Worm (Caenorhabditis elegans) whole organism, L4 larva: ENCODE results near the gene srw-68.

Experiments
- F26F4.8 ChIP-seq: fragments of 200-800 bp; sonication (Bioruptor generic); conservative IDR thresholded peaks from 2 replicates; pipeline ENCODE4 v1.3.6; 2022; ENCODE audit warnings: missing genetic modification characterization, missing compliant biosample characterization
- Y75B8A.6 ChIP-seq: fragments of 200-800 bp; sonication (Bioruptor generic); IDR thresholded peaks from 2 replicates; pipeline ENCODE4 v1.3.6; 2022; ENCODE audit warnings: missing genetic modification reagents, missing genetic modification characterization, missing compliant biosample characterization
- aly-2 ChIP-seq: sonication (generic microtip); optimal IDR thresholded peaks from 2 replicates; lab custom pipeline; 2018; ENCODE audit warnings: missing biosample characterization, missing genetic modification characterization
- ama-1 ChIP-seq: fragments of 150-350 bp; optimal IDR thresholded peaks from 2 replicates; lab custom pipeline; 2014; ENCODE audit warnings: inconsistent platforms, mixed read lengths
- attf-4 ChIP-seq: sonication (generic microtip); optimal IDR thresholded peaks from 3 replicates; lab custom pipeline; 2017; ENCODE audit warnings: missing biosample characterization, missing genetic modification characterization
- ceh-32 ChIP-seq: sonication (generic microtip); optimal IDR thresholded peaks from 2 replicates; lab custom pipeline; 2016; ENCODE audit warnings: mild to moderate bottlenecking, missing genetic modification characterization, missing compliant biosample characterization; ENCODE audit not compliant: poor library complexity
- ceh-44 ChIP-seq: fragments of 200-800 bp; sonication (Bioruptor generic); IDR thresholded peaks from 2 replicates; pipeline ENCODE4 v1.3.6; 2022; ENCODE audit warnings: missing genetic modification reagents, missing genetic modification characterization, missing compliant biosample characterization
- cey-2 ChIP-seq: sonication (generic microtip); optimal IDR thresholded peaks from 3 replicates; lab custom pipeline; 2017; ENCODE audit warnings: missing genetic modification characterization, mild to moderate bottlenecking, missing compliant biosample characterization, antibody characterized with exemption, borderline replicate concordance; ENCODE audit not compliant: insufficient read depth
- daf-16 ChIP-seq, 3 experiments: sonication (generic microtip); optimal IDR thresholded peaks; 2 replicates each; lab custom pipeline; 2016 to 2017; ENCODE audit warnings: missing genetic modification characterization in 3 of 3, missing genetic modification reagents in 3 of 3, mild to moderate bottlenecking in 2 of 3, missing compliant biosample characterization in 2 of 3, missing biosample characterization in 1 of 3, moderate library complexity in 1 of 3
- daf-19 ChIP-seq: fragments of 200-800 bp; sonication (Bioruptor generic); conservative IDR thresholded peaks from 2 replicates; pipeline ENCODE4 v1.3.6; 2022; ENCODE audit warnings: missing genetic modification characterization, missing compliant biosample characterization
- daf-8 ChIP-seq: fragments of 200-800 bp; sonication (Bioruptor generic); IDR thresholded peaks from 2 replicates; pipeline ENCODE4 v1.3.6; 2022; ENCODE audit warnings: missing genetic modification characterization, missing compliant biosample characterization
- dmd-6 ChIP-seq: fragments of 200-800 bp; sonication (Bioruptor generic); IDR thresholded peaks from 2 replicates; pipeline ENCODE4 v1.3.6; 2022; ENCODE audit warnings: missing genetic modification reagents, missing genetic modification characterization, missing compliant biosample characterization
- dmd-9 ChIP-seq: fragments of 200-800 bp; sonication (Bioruptor generic); IDR thresholded peaks from 2 replicates; pipeline ENCODE4 v1.3.6; 2022; ENCODE audit warnings: missing genetic modification reagents, missing genetic modification characterization, missing compliant biosample characterization
- dpl-1 ChIP-seq: fragments of 150-350 bp; optimal IDR thresholded peaks from 2 replicates; lab custom pipeline; 2014; ENCODE audit warnings: missing biosample characterization, missing genetic modification reagents, missing genetic modification characterization
- dve-1 ChIP-seq: sonication (generic microtip); optimal IDR thresholded peaks from 2 replicates; lab custom pipeline; 2017; ENCODE audit warnings: antibody characterized with exemption, mild to moderate bottlenecking, missing genetic modification characterization, missing compliant biosample characterization; ENCODE audit not compliant: insufficient read depth
- egl-27 ChIP-seq: sonication (generic microtip); optimal IDR thresholded peaks from 3 replicates; lab custom pipeline; 2017; ENCODE audit warnings: missing biosample characterization, missing genetic modification reagents, missing genetic modification characterization
- hif-1 ChIP-seq, 2 experiments: sonication (generic microtip); optimal IDR thresholded peaks; 2 replicates each; lab custom pipeline; 2016 to 2017; ENCODE audit warnings: missing compliant biosample characterization in 2 of 2, missing genetic modification characterization in 2 of 2, missing genetic modification reagents in 2 of 2, missing genotype in 2 of 2, mild to moderate bottlenecking in 1 of 2
- hlh-11 ChIP-seq: fragments of 200-800 bp; sonication (Bioruptor generic); optimal IDR thresholded peaks from 2 replicates; lab custom pipeline; 2018; ENCODE audit warnings: mild to moderate bottlenecking, missing genetic modification characterization, missing compliant biosample characterization
- jun-1 ChIP-seq: fragments of 150-350 bp; optimal IDR thresholded peaks from 2 replicates; lab custom pipeline; 2014; ENCODE audit warnings: missing biosample characterization, missing genetic modification reagents, missing genetic modification characterization
- lin-15B ChIP-seq: fragments of 150-350 bp; sonication (generic microtip); optimal IDR thresholded peaks from 3 replicates; lab custom pipeline; 2014; ENCODE audit warnings: missing biosample characterization, missing genetic modification characterization
- lsy-2 ChIP-seq, 2 experiments: fragments of 150-350 bp in 1 of 2; sonication (generic microtip) in 1 of 2; optimal IDR thresholded peaks; 2 replicates each; lab custom pipeline; 2014 to 2017; ENCODE audit warnings: missing biosample characterization in 2 of 2, missing genetic modification characterization in 2 of 2
- madf-9 ChIP-seq: fragments of 200-800 bp; sonication (Bioruptor generic); conservative IDR thresholded peaks from 2 replicates; pipeline ENCODE4 v1.3.6; 2022; ENCODE audit warnings: missing genetic modification reagents, missing genetic modification characterization, missing compliant biosample characterization
- mep-1 ChIP-seq: fragments of 150-350 bp; sonication (generic microtip); optimal IDR thresholded peaks from 3 replicates; lab custom pipeline; 2014; ENCODE audit warnings: missing biosample characterization, missing genetic modification characterization
- mxl-2 ChIP-seq: fragments of 200-800 bp; sonication (Bioruptor generic); conservative IDR thresholded peaks from 2 replicates; pipeline ENCODE4 v1.3.6; 2022; ENCODE audit warnings: missing genetic modification reagents, missing genetic modification characterization, missing compliant biosample characterization
- mxl-3 ChIP-seq: fragments of 200-800 bp; sonication (Bioruptor generic); optimal IDR thresholded peaks from 2 replicates; lab custom pipeline; 2018; ENCODE audit warnings: mild to moderate bottlenecking, missing genetic modification characterization, missing compliant biosample characterization
- nhr-10 ChIP-seq: fragments of 150-350 bp; optimal IDR thresholded peaks from 2 replicates; lab custom pipeline; 2014; ENCODE audit warnings: missing biosample characterization, missing genetic modification characterization
- nhr-102 ChIP-seq: sonication (generic microtip); optimal IDR thresholded peaks from 2 replicates; lab custom pipeline; 2016; ENCODE audit warnings: mild to moderate bottlenecking, missing genetic modification characterization, moderate library complexity, missing compliant biosample characterization
- nhr-11 ChIP-seq: fragments of 150-350 bp; optimal IDR thresholded peaks from 2 replicates; lab custom pipeline; 2014; ENCODE audit warnings: missing biosample characterization, missing genetic modification characterization
- nhr-111 ChIP-seq: fragments of 200-800 bp; sonication (Bioruptor generic); optimal IDR thresholded peaks from 2 replicates; lab custom pipeline; 2018; ENCODE audit warnings: mild to moderate bottlenecking, missing genetic modification characterization, missing compliant biosample characterization
- nhr-25 ChIP-seq: sonication (generic microtip); optimal IDR thresholded peaks from 2 replicates; lab custom pipeline; 2017; ENCODE audit warnings: missing genetic modification characterization, mild to moderate bottlenecking, missing compliant biosample characterization, antibody characterized with exemption, moderate library complexity, borderline replicate concordance; ENCODE audit not compliant: insufficient read depth
- nhr-28 ChIP-seq: fragments of 150-350 bp; optimal IDR thresholded peaks from 2 replicates; lab custom pipeline; 2014; ENCODE audit warnings: missing biosample characterization, missing genetic modification characterization
- nhr-42 ChIP-seq: fragments of 200-800 bp; sonication (Bioruptor generic); IDR thresholded peaks from 2 replicates; pipeline ENCODE4 v1.3.6; 2022; ENCODE audit warnings: missing genetic modification characterization, missing compliant biosample characterization
- nhr-76 ChIP-seq: fragments of 150-350 bp; optimal IDR thresholded peaks from 2 replicates; lab custom pipeline; 2014; ENCODE audit warnings: missing biosample characterization, missing genetic modification characterization
- pha-4 ChIP-seq, 2 experiments: fragments of 150-350 bp in 1 of 2; fragments of 200-800 bp in 1 of 2; sonication (Bioruptor generic) in 1 of 2; IDR thresholded peaks in 1 of 2; optimal IDR thresholded peaks in 1 of 2; 2 replicates each; pipeline versions ENCODE4 v1.3.6 to Lab custom; 2014 to 2022; ENCODE audit warnings: missing genetic modification characterization in 2 of 2, missing genetic modification reagents in 2 of 2, missing biosample characterization in 1 of 2, missing compliant biosample characterization in 1 of 2
- php-3 ChIP-seq: fragments of 200-800 bp; sonication (Bioruptor generic); IDR thresholded peaks from 2 replicates; pipeline ENCODE4 v1.3.6; 2022; ENCODE audit warnings: missing genetic modification reagents, missing genetic modification characterization, missing compliant biosample characterization
- rbr-2 ChIP-seq: sonication (generic microtip); optimal IDR thresholded peaks from 2 replicates; lab custom pipeline; 2016; ENCODE audit warnings: missing genotype, missing genetic modification characterization, missing compliant biosample characterization
- sdz-12 ChIP-seq: fragments of 200-800 bp; sonication (Bioruptor generic); optimal IDR thresholded peaks from 2 replicates; lab custom pipeline; 2018; ENCODE audit warnings: mild to moderate bottlenecking, missing genetic modification characterization, missing compliant biosample characterization
- skn-1 ChIP-seq: fragments of 150-350 bp; optimal IDR thresholded peaks from 2 replicates; lab custom pipeline; 2014; ENCODE audit warnings: missing biosample characterization, missing genetic modification characterization
- unc-130 ChIP-seq: sonication (generic microtip); optimal IDR thresholded peaks from 2 replicates; lab custom pipeline; 2016; ENCODE audit warnings: missing genetic modification reagents, missing genetic modification characterization, missing compliant biosample characterization
- unc-62 ChIP-seq, 3 experiments: fragments of 150-350 bp in 1 of 3; sonication (generic microtip); optimal IDR thresholded peaks in 2 of 3; peaks in 1 of 3; 1 replicate in 1 of 3; 2 replicates in 2 of 3; lab custom pipeline; 2014 to 2017; ENCODE audit warnings: missing biosample characterization in 3 of 3, missing genetic modification characterization in 3 of 3, missing genetic modification reagents in 3 of 3, missing genotype in 1 of 3
- vab-7 ChIP-seq: fragments of 200-800 bp; sonication (Bioruptor generic); IDR thresholded peaks from 2 replicates; pipeline ENCODE4 v1.3.6; 2022; ENCODE audit warnings: missing genetic modification reagents, missing genetic modification characterization, missing compliant biosample characterization
- zfp-2 ChIP-seq: sonication (generic microtip); optimal IDR thresholded peaks from 2 replicates; lab custom pipeline; 2016; ENCODE audit warnings: mild to moderate bottlenecking, missing genetic modification characterization, missing compliant biosample characterization
- zfp-3 ChIP-seq: fragments of 200-800 bp; sonication (Bioruptor generic); conservative IDR thresholded peaks from 2 replicates; pipeline ENCODE4 v1.3.6; 2022; ENCODE audit warnings: missing genetic modification reagents, missing genetic modification characterization, missing compliant biosample characterization
- zip-2 ChIP-seq: fragments of 150-350 bp; optimal IDR thresholded peaks from 2 replicates; lab custom pipeline; 2014; ENCODE audit warnings: missing biosample characterization, missing genetic modification characterization

Gene srw-68

DNA sequence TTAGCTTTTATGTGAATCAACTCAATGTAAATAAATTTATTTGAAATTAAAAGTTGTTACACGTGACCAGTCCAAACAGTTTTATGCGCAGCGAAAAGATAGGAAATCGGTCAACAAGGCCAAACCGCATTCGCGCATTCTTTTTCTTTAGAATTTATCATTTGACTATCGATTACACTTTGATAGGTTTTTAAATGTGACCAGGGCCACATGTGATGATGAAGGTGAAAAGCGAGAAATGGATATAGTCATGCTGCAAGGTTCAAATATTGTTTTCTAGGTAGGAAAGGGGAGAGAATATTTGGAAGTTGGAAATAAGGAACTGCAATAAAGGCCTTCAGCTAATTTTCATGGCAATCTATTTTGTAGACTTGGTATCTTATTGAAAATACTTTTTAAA is 10.4 kb upstream of the srw-68 start (continued):
- TF ChIP-seq mxl-2 (GFP tag; lab: Robert Waterston, UW) (no peak), sdz-12 (GFP tag; lab: Kevin White, UChicago) (no peak), dpl-1 (GFP tag; lab: Kevin White, UChicago) (peak; percentile 4), pha-4 (GFP tag; IDR thresholded peaks at IDR 0.05; lab: Robert Waterston, UW) (no peak), pha-4 (tag; optimal IDR thresholded peaks at IDR 0.05; lab: Kevin White, UChicago) (no peak), jun-1 (tag; lab: Kevin White, UChicago) (no peak), lsy-2 (tag; optimal IDR thresholded peaks at IDR 0.05; lab: Kevin White, UChicago) (peak in 1 of 2 experiments; percentile 41), hlh-11 (peak; percentile 73), dmd-9 (no peak), attf-4 (no peak), nhr-10 (tag; lab: Kevin White, UChicago) (no peak), nhr-28 (tag; lab: Kevin White, UChicago) (peak; percentile 64), nhr-76 (tag; lab: Kevin White, UChicago) (no peak), mep-1 (tag; lab: Kevin White, UChicago) (peak; percentile 50), zfp-2 (tag; lab: Kevin White, UChicago) (no peak), zip-2 (tag; lab: Kevin White, UChicago) (no peak), nhr-11 (tag; lab: Kevin White, UChicago) (no peak), nhr-111 (GFP tag; lab: Kevin White, UChicago) (no peak), nhr-25 (tag; lab: Kevin White, UChicago) (no peak), unc-62 (GFP tag; optimal IDR thresholded peaks at IDR 0.05 in 1 of 2; lab: Kevin White, UChicago) (peak in 1 of 2 experiments; percentile 8), unc-62 (tag; optimal IDR thresholded peaks at IDR 0.05; lab: Kevin White, UChicago) (no peak), aly-2 (no peak), Y75B8A.6 (GFP tag; lab: Robert Waterston, UW) (0 out of 2 replicates have a peak, but pooled peaks have one; percentile 44), ama-1 (peak; percentile 91), ceh-44 (GFP tag; lab: Robert Waterston, UW) (no peak), daf-16 (GFP tag; optimal IDR thresholded peaks at IDR 0.05; lab: Kevin White, UChicago) (no peak), daf-16 (tag; optimal IDR thresholded peaks at IDR 0.05; lab: Kevin White, UChicago) (no peak), cey-2 (no peak), vab-7 (GFP tag; lab: Robert Waterston, UW) (no peak), dve-1 (tag; lab: Kevin White, UChicago) (peak; percentile 34), nhr-102 (tag; lab: Kevin White, UChicago) (peak; percentile 1), lin-15B (tag; lab: Kevin White, UChicago) (no peak), madf-9 (GFP tag; lab: Robert Waterston, UW) (no peak), daf-19 (GFP tag; lab: Robert Waterston, UW) (no peak), zfp-3 (peak; percentile 63; the same call in 1 of the 2 replicates), mxl-3 (peak; percentile 34), hif-1 (tag; optimal IDR thresholded peaks at IDR 0.05; lab: Kevin White, UChicago) (no peak), unc-130 (GFP tag; lab: Kevin White, UChicago) (no peak), dmd-6 (GFP tag; lab: Robert Waterston, UW) (no peak), F26F4.8 (GFP tag; lab: Robert Waterston, UW) (no peak), rbr-2 (tag; lab: Kevin White, UChicago) (no peak), ceh-32 (no peak), php-3 (no peak), skn-1 (tag; lab: Kevin White, UChicago) (no peak), egl-27 (tag; lab: Kevin White, UChicago) (no peak), nhr-42 (GFP tag; lab: Robert Waterston, UW) (no peak), daf-8 (no peak)
